Worm (Caenorhabditis elegans): Measurements from ENCODE around the gene smvt-1.

ce11 chrX:2577442-2577841, 28.7 kb upstream of the smvt-1 start, which contains the start of gene ttr-42:
- TF ChIP-seq F52B5.7 (tag; optimal IDR thresholded peaks at IDR 0.05): no peak
- TF ChIP-seq mes-4 (tag; optimal IDR thresholded peaks at IDR 0.05): no peak
- TF ChIP-seq unc-62 (GFP tag; optimal IDR thresholded peaks at IDR 0.05): no peak

All from whole organism, young adult.